Fruit fly (Drosophila melanogaster) whole organism, pupa: ENCODE results near the gene CG14854.

Experiments
- CG10348 ChIP-seq: fragments of 200-800 bp; sonication (Bioruptor generic); IDR thresholded peaks from 2 replicates; pipeline ENCODE4 v1.3.6; 2022; ENCODE audit warnings: missing biosample characterization, missing genetic modification characterization
- CG12605 ChIP-seq: fragments of 200-800 bp; sonication (Bioruptor generic); IDR thresholded peaks from 2 replicates; pipeline ENCODE4 v1.3.6; 2022; ENCODE audit warnings: missing biosample characterization, missing genetic modification characterization
- CG13204 ChIP-seq: fragments of 200-800 bp; sonication (Bioruptor generic); optimal IDR thresholded peaks from 2 replicates; lab custom pipeline; 2018; ENCODE audit warnings: missing biosample characterization, mild to moderate bottlenecking, missing genetic modification characterization, moderate library complexity
- CG14655 ChIP-seq: fragments of 200-800 bp; sonication (Bioruptor generic); optimal IDR thresholded peaks from 3 replicates; lab custom pipeline; 2017; ENCODE audit warnings: mild to moderate bottlenecking, missing biosample characterization, missing genetic modification reagents, missing genetic modification characterization
- CG15710 ChIP-seq: fragments of 200-800 bp; sonication (Bioruptor generic); optimal IDR thresholded peaks from 2 replicates; lab custom pipeline; 2018; ENCODE audit warnings: missing biosample characterization, mild to moderate bottlenecking, missing genetic modification characterization, moderate library complexity
- CG17806 ChIP-seq: fragments of 200-800 bp; sonication (Bioruptor generic); optimal IDR thresholded peaks from 2 replicates; lab custom pipeline; 2018; ENCODE audit warnings: missing biosample characterization, mild to moderate bottlenecking, missing genetic modification characterization, moderate library complexity
- CG32121 ChIP-seq: fragments of 200-800 bp; sonication (Bioruptor generic); IDR thresholded peaks from 2 replicates; pipeline ENCODE4 v1.3.6; 2022; ENCODE audit warnings: missing biosample characterization, missing genetic modification characterization
- CG34367 ChIP-seq: fragments of 200-800 bp; sonication (Bioruptor generic); optimal IDR thresholded peaks from 2 replicates; lab custom pipeline; 2018; ENCODE audit warnings: missing biosample characterization, mild to moderate bottlenecking, missing genetic modification characterization
- CG4496 ChIP-seq: fragments of 200-800 bp; sonication (Bioruptor generic); IDR thresholded peaks from 3 replicates; pipeline ENCODE4 v1.3.6; 2022; ENCODE audit warnings: missing biosample characterization, missing genetic modification characterization
- CG8159 ChIP-seq: fragments of 200-800 bp; sonication (Bioruptor generic); optimal IDR thresholded peaks from 3 replicates; lab custom pipeline; 2018; ENCODE audit warnings: missing biosample characterization, mild to moderate bottlenecking, missing genetic modification characterization, moderate library complexity
- CG8301 ChIP-seq: fragments of 200-800 bp; sonication (Bioruptor generic); optimal IDR thresholded peaks from 2 replicates; lab custom pipeline; 2018; ENCODE audit warnings: missing biosample characterization, mild to moderate bottlenecking, missing genetic modification characterization
- CG9948 ChIP-seq: fragments of 200-800 bp; sonication (Bioruptor generic); optimal IDR thresholded peaks from 2 replicates; lab custom pipeline; 2018; ENCODE audit warnings: missing biosample characterization, mild to moderate bottlenecking, missing genetic modification characterization, moderate library complexity
- D1 ChIP-seq: fragments of 200-800 bp; sonication (Bioruptor generic); optimal IDR thresholded peaks from 2 replicates; lab custom pipeline; 2018; ENCODE audit warnings: missing biosample characterization, mild to moderate bottlenecking, missing genetic modification characterization, moderate library complexity
- EcR ChIP-seq: fragments of 200-800 bp; sonication (Bioruptor generic); optimal IDR thresholded peaks from 3 replicates; lab custom pipeline; 2019; ENCODE audit warnings: missing biosample characterization, missing genetic modification characterization, mild to moderate bottlenecking, moderate library complexity, missing genetic modification reagents
- Ets98B ChIP-seq: fragments of 200-800 bp; sonication (Bioruptor generic); IDR thresholded peaks from 2 replicates; pipeline ENCODE4 v1.3.6; 2022; ENCODE audit warnings: missing biosample characterization, missing genetic modification characterization
- Pif1A ChIP-seq: fragments of 200-800 bp; sonication (Bioruptor generic); optimal IDR thresholded peaks from 3 replicates; lab custom pipeline; 2016; ENCODE audit warnings: missing biosample characterization, missing genetic modification characterization
- Pif1B ChIP-seq: fragments of 200-800 bp; sonication (Bioruptor generic); optimal IDR thresholded peaks from 3 replicates; lab custom pipeline; 2016; ENCODE audit warnings: missing biosample characterization, missing genetic modification characterization
- Snoo ChIP-seq: fragments of 200-800 bp; sonication (Bioruptor generic); optimal IDR thresholded peaks from 3 replicates; lab custom pipeline; 2017; ENCODE audit warnings: missing biosample characterization, mild to moderate bottlenecking, missing genetic modification characterization, inconsistent platforms
- fd96Ca ChIP-seq: fragments of 200-800 bp; sonication (Bioruptor generic); IDR thresholded peaks from 3 replicates; pipeline ENCODE4 v1.3.6; 2022; ENCODE audit warnings: missing biosample characterization, missing genetic modification characterization
- gl ChIP-seq: fragments of 200-800 bp; sonication (Bioruptor generic); optimal IDR thresholded peaks from 2 replicates; lab custom pipeline; 2018; ENCODE audit warnings: missing biosample characterization, mild to moderate bottlenecking, missing genetic modification characterization
- rn ChIP-seq: fragments of 200-800 bp; sonication (Bioruptor generic); IDR thresholded peaks from 2 replicates; pipeline ENCODE4 v1.3.6; 2022; ENCODE audit warnings: missing biosample characterization, missing genetic modification characterization

CG14854 gene

dm6 chr3R:14559954-14560353 lies at the start of gene CG14854:
CG14854 (minus strand) TSS chr3R:14560054.
- TF ChIP-seq rn (GFP tag; lab: Robert Waterston, UW): no peak
- TF ChIP-seq Pif1A (GFP tag; lab: Kevin White, UChicago): no peak
- TF ChIP-seq fd96Ca (GFP tag; lab: Robert Waterston, UW): no peak
- TF ChIP-seq CG8301: no peak
- no peak for TF ChIP-seq EcR (GFP tag; lab: Kevin White, UChicago)
- no peak for TF ChIP-seq Ets98B
- no peak for TF ChIP-seq CG17806 (tag; lab: Kevin White, UChicago)

DNA sequence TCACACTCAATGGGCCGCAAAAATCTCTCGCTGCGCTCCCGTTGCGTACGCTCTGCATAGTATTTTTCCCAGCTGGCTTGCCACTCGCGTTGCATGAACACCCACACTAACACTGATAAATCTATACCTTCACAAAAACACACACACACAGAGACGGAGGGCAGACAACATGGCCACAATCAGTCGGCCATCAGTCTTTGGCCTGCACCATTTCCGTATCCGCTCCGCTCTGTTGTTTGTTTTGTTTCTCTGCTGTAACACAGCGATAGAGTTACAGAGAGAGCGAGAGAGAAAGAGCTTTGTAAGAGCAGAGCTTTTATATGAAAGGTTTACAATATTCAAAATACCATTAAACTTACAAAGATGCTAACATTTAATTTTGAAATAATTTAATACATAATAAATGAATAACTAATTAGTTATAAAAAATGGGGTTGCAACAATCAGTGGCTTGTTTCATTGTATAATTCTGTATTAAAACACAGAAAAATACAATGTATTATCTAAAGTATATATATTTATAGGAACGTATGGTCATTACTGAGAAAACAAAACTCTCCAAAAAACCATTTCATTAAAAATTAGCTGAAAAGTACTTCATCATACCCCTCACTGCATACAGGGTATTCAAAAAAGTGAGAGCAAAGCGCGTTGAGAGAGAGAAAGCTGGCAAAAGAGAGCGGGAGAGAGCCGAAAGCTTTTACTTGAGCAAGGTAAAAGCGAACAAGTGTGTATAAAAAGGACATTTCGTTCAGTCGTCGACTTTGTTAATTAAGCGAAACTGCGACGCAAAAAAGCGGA lies 49.2 kb upstream of the CG14854 start, which contains the start of gene CG14853:
TSS of gene CG14853 (plus strand) at position 751 of the 801 bp plus-strand sequence.
- TF ChIP-seq CG12605 (GFP tag; lab: Robert Waterston, UW) (peak; percentile 10; the same call in 1 of the 2 replicates), CG8301 (no peak), CG32121 (0 out of 2 replicates have a peak, but pooled peaks have one; percentile 31), gl (tag; lab: Kevin White, UChicago) (no peak), CG4496 (peak; percentile 33), Ets98B (peak; percentile 57), Snoo (tag; lab: Kevin White, UChicago) (peak; percentile 49), CG14655 (peak; percentile 39), EcR (GFP tag; lab: Kevin White, UChicago) (no peak), Pif1A (GFP tag; lab: Kevin White, UChicago) (peak; percentile 10), rn (GFP tag; lab: Robert Waterston, UW) (0 out of 2 replicates have a peak, but pooled peaks have one; percentile 18), CG34367 (tag; lab: Kevin White, UChicago) (peak; percentile 26), CG9948 (tag; lab: Kevin White, UChicago) (no peak), CG17806 (tag; lab: Kevin White, UChicago) (no peak), CG15710 (tag; lab: Kevin White, UChicago) (peak; percentile 56), Pif1B (GFP tag; lab: Kevin White, UChicago) (no peak), CG8159 (tag; lab: Kevin White, UChicago) (peak; percentile 20), CG13204 (GFP tag; lab: Kevin White, UChicago) (no peak), CG10348 (GFP tag; lab: Robert Waterston, UW) (0 out of 2 replicates have a peak, but pooled peaks have one; percentile 23), D1 (tag; lab: Kevin White, UChicago) (no peak), fd96Ca (GFP tag; lab: Robert Waterston, UW) (no peak)
- TF ChIP-seq, all 21 proteins: peak for 12

dm6 chr3R:14597935-14598424 lies 38.1 kb upstream of the CG14854 start:
- TF ChIP-seq fd96Ca (GFP tag; lab: Robert Waterston, UW) (no peak), rn (GFP tag; lab: Robert Waterston, UW) (no peak), CG14655 (peak; percentile 63), CG13204 (GFP tag; lab: Kevin White, UChicago) (no peak), CG4496 (peak; percentile 52; the same call in 1 of the 3 replicates), CG34367 (tag; lab: Kevin White, UChicago) (peak; percentile 46), CG32121 (peak; percentile 17; the same call in 1 of the 2 replicates), Snoo (tag; lab: Kevin White, UChicago) (no peak), Pif1B (GFP tag; lab: Kevin White, UChicago) (peak; percentile 12), CG8159 (tag; lab: Kevin White, UChicago) (peak; percentile 76), Ets98B (peak; percentile 24; the same call in 1 of the 2 replicates), CG8301 (peak; percentile 53), CG15710 (tag; lab: Kevin White, UChicago) (peak; percentile 62), D1 (tag; lab: Kevin White, UChicago) (no peak), EcR (GFP tag; lab: Kevin White, UChicago) (no peak), Pif1A (GFP tag; lab: Kevin White, UChicago) (no peak), gl (tag; lab: Kevin White, UChicago) (no peak), CG17806 (tag; lab: Kevin White, UChicago) (peak; percentile 59), CG12605 (GFP tag; lab: Robert Waterston, UW) (0 out of 2 replicates have a peak, but pooled peaks have one; percentile 22), CG9948 (tag; lab: Kevin White, UChicago) (peak; percentile 58)

DNA sequence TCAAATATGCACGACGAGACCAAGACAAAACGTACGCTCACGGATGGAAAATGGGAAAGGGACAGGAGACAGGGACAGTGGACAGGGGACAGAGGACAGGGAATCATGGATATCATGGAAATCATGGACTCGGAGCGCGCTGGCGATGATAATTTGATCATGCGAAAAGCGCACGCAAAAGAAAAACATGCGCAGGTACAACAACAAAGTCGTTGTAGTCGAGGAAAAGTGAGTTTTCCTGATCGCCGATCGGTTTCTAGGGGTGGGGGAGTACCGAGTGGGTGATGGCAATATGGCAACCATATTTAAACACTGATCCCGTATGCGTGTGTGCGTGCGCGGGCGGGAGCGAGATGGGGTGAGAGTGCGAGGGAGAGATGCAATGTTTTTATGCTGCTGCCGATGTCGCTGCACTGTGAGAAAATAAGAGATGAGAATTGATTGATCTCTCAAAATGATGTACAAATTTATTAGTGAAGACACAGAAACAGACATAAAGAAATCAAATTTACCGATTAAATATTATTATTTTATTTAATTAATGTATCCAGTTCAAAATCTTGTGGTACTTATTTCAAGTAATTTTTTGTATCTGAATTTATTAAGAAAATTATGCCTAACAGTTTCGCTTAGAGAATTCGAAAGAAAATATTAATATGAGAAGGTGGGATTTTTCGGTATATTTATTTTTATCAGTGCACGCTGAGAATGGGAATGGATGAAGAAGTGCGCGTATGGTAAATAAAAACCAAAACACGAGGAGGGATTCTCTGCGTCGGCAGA lies 31.1 kb upstream of the CG14854 start:
- TF ChIP-seq Ets98B (no peak), CG8159 (tag; lab: Kevin White, UChicago) (peak; percentile 83), CG17806 (tag; lab: Kevin White, UChicago) (peak; percentile 71), CG34367 (tag; lab: Kevin White, UChicago) (peak; percentile 52), CG14655 (peak; percentile 73), CG4496 (peak; percentile 57; the same call in 2 of the 3 replicates), CG32121 (no peak), D1 (tag; lab: Kevin White, UChicago) (peak; percentile 10), CG9948 (tag; lab: Kevin White, UChicago) (peak; percentile 61), Pif1A (GFP tag; lab: Kevin White, UChicago) (peak; percentile 36), CG8301 (peak; percentile 71), CG15710 (tag; lab: Kevin White, UChicago) (peak; percentile 77), rn (GFP tag; lab: Robert Waterston, UW) (no peak), Pif1B (GFP tag; lab: Kevin White, UChicago) (peak; percentile 39), CG13204 (GFP tag; lab: Kevin White, UChicago) (peak; percentile 31)
